Worm (Caenorhabditis elegans) whole organism, L4/young adult: ENCODE data around the gene F26A10.2.

Source experiments
- dao-5 ChIP-seq: sonication (generic microtip); optimal IDR thresholded peaks from 2 replicates; lab custom pipeline; 2016; ENCODE audit warnings: missing genotype, missing genetic modification characterization, moderate library complexity, missing compliant biosample characterization
- him-1 ChIP-seq: sonication (generic microtip); optimal IDR thresholded peaks from 2 replicates; lab custom pipeline; 2016; ENCODE audit warnings: missing genotype, missing genetic modification reagents, missing genetic modification characterization, missing compliant biosample characterization

- TF ChIP-seq him-1 (no peak), dao-5 (tag; lab: Kevin White, UChicago) (no peak)
Observed at ce11 chrX:7582223-7582622, 63.0 kb downstream of the F26A10.2 start.
